Fruit fly (Drosophila melanogaster) whole organism, wandering third instar larva: ENCODE data around the gene CG6225.
A peak's percentile ranks its signal among the peaks of the same experiment; 100 is the strongest.

Experiments
- CG32264 ChIP-seq: fragments of 200-800 bp; sonication (Bioruptor generic); optimal IDR thresholded peaks from 2 replicates; lab custom pipeline; 2016; ENCODE audit warnings: missing biosample characterization, missing genetic modification characterization
- CG9705 ChIP-seq: fragments of 200-800 bp; sonication (Bioruptor generic); optimal IDR thresholded peaks from 2 replicates; lab custom pipeline; 2018; ENCODE audit warnings: missing biosample characterization, mild to moderate bottlenecking, missing genetic modification characterization
- CrebA ChIP-seq: fragments of 200-800 bp; sonication (Bioruptor generic); optimal IDR thresholded peaks from 2 replicates; lab custom pipeline; 2016; ENCODE audit warnings: missing biosample characterization, mild to moderate bottlenecking, missing genetic modification characterization, borderline replicate concordance
- Dfd ChIP-seq: fragments of >200 bp; optimal IDR thresholded peaks from 2 replicates; lab custom pipeline; 2017; ENCODE audit warnings: missing biosample characterization, missing genetic modification characterization
- Dif ChIP-seq: fragments of 200-275, 200-300 bp; sonication (Bioruptor generic); optimal IDR thresholded peaks from 2 replicates; lab custom pipeline; 2018; ENCODE audit warnings: missing biosample characterization, missing genetic modification characterization; ENCODE audit not compliant: partially characterized antibody
- GATAd ChIP-seq: sonication (Bioruptor generic); optimal IDR thresholded peaks from 2 replicates; lab custom pipeline; 2016; ENCODE audit warnings: missing biosample characterization, missing genetic modification characterization
- HLH106 ChIP-seq: fragments of 200-800 bp; optimal IDR thresholded peaks from 3 replicates; lab custom pipeline; 2019; ENCODE audit warnings: missing biosample characterization, mild to moderate bottlenecking, missing genetic modification characterization, moderate library complexity
- Hr78 ChIP-seq: fragments of >200 bp; optimal IDR thresholded peaks from 2 replicates; lab custom pipeline; 2017; ENCODE audit warnings: missing biosample characterization, missing genetic modification characterization
- Hr83 ChIP-seq: fragments of 200-300 bp; sonication (Bioruptor generic); optimal IDR thresholded peaks from 2 replicates; lab custom pipeline; 2016; ENCODE audit warnings: missing biosample characterization, mild to moderate bottlenecking, missing genetic modification characterization, moderate library complexity; ENCODE audit not compliant: poor library complexity, severe bottlenecking
- Mio ChIP-seq: sonication (Bioruptor generic); optimal IDR thresholded peaks from 2 replicates; lab custom pipeline; 2016; ENCODE audit warnings: missing biosample characterization, missing genetic modification characterization
- Myc ChIP-seq: fragments of >200 bp; optimal IDR thresholded peaks from 2 replicates; lab custom pipeline; 2017
- N ChIP-seq: fragments of >200 bp; optimal IDR thresholded peaks from 2 replicates; lab custom pipeline; 2018; ENCODE audit warnings: missing biosample characterization, missing external identifiers, missing genetic modification characterization
- Rel ChIP-seq, 2 experiments: fragments of 200-800 bp; sonication (Bioruptor generic) in 1 of 2; optimal IDR thresholded peaks; 2 replicates in 1 of 2; 3 replicates in 1 of 2; lab custom pipeline; 2016 to 2019; ENCODE audit warnings: mild to moderate bottlenecking in 2 of 2, missing biosample characterization in 2 of 2, missing genetic modification characterization in 2 of 2, moderate library complexity in 1 of 2
- Sp1 ChIP-seq: fragments of 200-800 bp; sonication (Bioruptor generic); optimal IDR thresholded peaks from 3 replicates; lab custom pipeline; 2019; ENCODE audit warnings: missing biosample characterization, mild to moderate bottlenecking, missing genetic modification characterization, moderate library complexity
- Vsx2 ChIP-seq: fragments of 200-300, 225-300 bp; sonication (Bioruptor generic); optimal IDR thresholded peaks from 2 replicates; lab custom pipeline; 2018; ENCODE audit warnings: missing biosample characterization, missing genetic modification characterization; ENCODE audit not compliant: partially characterized antibody
- br ChIP-seq: fragments of 200-800 bp; sonication (Bioruptor generic); optimal IDR thresholded peaks from 2 replicates; lab custom pipeline; 2016; ENCODE audit warnings: missing biosample characterization, missing genetic modification characterization
- brk ChIP-seq: fragments of 200-800 bp; sonication (Bioruptor generic); optimal IDR thresholded peaks from 2 replicates; lab custom pipeline; 2016; ENCODE audit warnings: missing biosample characterization, mild to moderate bottlenecking, missing genetic modification characterization
- dl ChIP-seq, 2 experiments: fragments of 175-275, 200-275 bp in 1 of 2; fragments of 200-275 bp in 1 of 2; sonication (Bioruptor generic); optimal IDR thresholded peaks; lab custom pipeline; 2018; ENCODE audit warnings: mild to moderate bottlenecking in 2 of 2, missing biosample characterization in 2 of 2, missing genetic modification characterization in 2 of 2, moderate library complexity in 2 of 2; ENCODE audit not compliant: partially characterized antibody in 2 of 2, insufficient read depth in 1 of 2
- dsf ChIP-seq: sonication (Bioruptor generic); optimal IDR thresholded peaks from 2 replicates; lab custom pipeline; 2016; ENCODE audit warnings: missing biosample characterization, missing genetic modification characterization, borderline replicate concordance
- ey ChIP-seq: fragments of 200-800 bp; sonication (Bioruptor generic); optimal IDR thresholded peaks from 2 replicates; lab custom pipeline; 2016; ENCODE audit warnings: missing biosample characterization, missing genetic modification characterization
- foxo ChIP-seq, 2 experiments: fragments of 200-800 bp; sonication (Bioruptor generic); optimal IDR thresholded peaks; 2 replicates in 1 of 2; 3 replicates in 1 of 2; lab custom pipeline; 2016 to 2017; ENCODE audit warnings: missing biosample characterization in 2 of 2, missing genetic modification characterization in 2 of 2
- fru ChIP-seq: fragments of 200-800 bp; sonication (Bioruptor generic); optimal IDR thresholded peaks from 3 replicates; lab custom pipeline; 2016; ENCODE audit warnings: missing biosample characterization, mild to moderate bottlenecking, missing genetic modification characterization
- lola ChIP-seq: fragments of >200 bp; optimal IDR thresholded peaks from 2 replicates; lab custom pipeline; 2017; ENCODE audit warnings: missing biosample characterization, missing genetic modification characterization
- pan ChIP-seq: fragments of >200 bp; optimal IDR thresholded peaks from 2 replicates; lab custom pipeline; 2017
- psq ChIP-seq: fragments of 200-800 bp; sonication (Bioruptor generic); optimal IDR thresholded peaks from 3 replicates; lab custom pipeline; 2017; ENCODE audit warnings: missing biosample characterization, mild to moderate bottlenecking, missing genetic modification characterization, moderate library complexity
- rgr ChIP-seq: fragments of 200-800 bp; sonication (Bioruptor generic); optimal IDR thresholded peaks from 3 replicates; lab custom pipeline; 2016; ENCODE audit warnings: missing biosample characterization, mild to moderate bottlenecking, missing genetic modification characterization
- sage ChIP-seq: fragments of 200-800 bp; sonication (Bioruptor generic); optimal IDR thresholded peaks from 2 replicates; lab custom pipeline; 2016; ENCODE audit warnings: missing biosample characterization, mild to moderate bottlenecking, missing genetic modification characterization
- tai ChIP-seq: sonication (Bioruptor generic); optimal IDR thresholded peaks from 2 replicates; lab custom pipeline; 2016; ENCODE audit warnings: missing biosample characterization, missing genetic modification characterization

CG6225 gene

DNA sequence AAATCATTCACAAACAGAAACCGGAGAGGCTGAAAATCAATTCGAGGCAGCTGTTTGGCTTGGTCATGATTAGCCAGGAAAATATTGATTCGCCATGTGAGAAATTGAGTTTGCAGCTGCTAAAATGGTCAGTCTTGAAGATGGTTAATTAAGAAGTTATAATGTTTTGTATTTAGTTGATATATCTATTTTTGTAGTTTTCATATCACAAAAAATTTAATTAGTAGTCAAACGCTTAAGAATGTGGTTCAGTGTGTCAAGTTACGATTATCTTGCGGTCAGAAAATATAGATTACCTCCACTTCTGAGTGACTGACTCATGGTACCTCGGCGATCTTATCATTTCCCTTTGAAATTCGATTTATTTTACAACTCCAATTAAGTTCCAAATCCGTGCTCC lies 7.5 kb upstream of the CG6225 start:
- TF ChIP-seq GATAd (GFP tag; lab: Kevin White, UChicago) (no peak), HLH106 (no peak), tai (GFP tag; lab: Kevin White, UChicago) (no peak), br (GFP tag; lab: Kevin White, UChicago) (no peak), CrebA (GFP tag; lab: Kevin White, UChicago) (no peak), CG32264 (no peak), dsf (no peak), psq (GFP tag; lab: Kevin White, UChicago) (no peak), rgr (GFP tag; lab: Kevin White, UChicago) (no peak), Dfd (GFP tag; lab: Kevin White, UChicago) (no peak), Dif (GFP tag; lab: Kevin White, UChicago) (no peak), Myc (lab: Kevin White, UChicago) (no peak), dl (GFP tag; optimal IDR thresholded peaks at IDR 0.05; lab: Kevin White, UChicago; ENCODE audit: insufficient read depth in 1 of 2, partially characterized antibody in 2 of 2) (no peak), pan (lab: Kevin White, UChicago) (no peak), sage (GFP tag; lab: Kevin White, UChicago) (no peak), Mio (GFP tag; lab: Kevin White, UChicago) (no peak)

- no peak for TF ChIP-seq Dif (GFP tag; lab: Kevin White, UChicago)
- no peak for TF ChIP-seq br (GFP tag; lab: Kevin White, UChicago)
- TF ChIP-seq N (GFP tag; lab: Kevin White, UChicago): no peak
- TF ChIP-seq fru: no peak
- TF ChIP-seq ey (GFP tag; lab: Kevin White, UChicago): no peak
- no peak for TF ChIP-seq CrebA (GFP tag; lab: Kevin White, UChicago)
- TF ChIP-seq Vsx2 (GFP tag; lab: Kevin White, UChicago): no peak
- no peak for TF ChIP-seq Hr83 (GFP tag; lab: Kevin White, UChicago)
- TF ChIP-seq foxo (GFP tag; optimal IDR thresholded peaks at IDR 0.05; lab: Kevin White, UChicago): no peak
- TF ChIP-seq sage (GFP tag; lab: Kevin White, UChicago): no peak
- no peak for TF ChIP-seq GATAd (GFP tag; lab: Kevin White, UChicago)
- TF ChIP-seq brk (GFP tag; lab: Kevin White, UChicago): no peak
- TF ChIP-seq tai (GFP tag; lab: Kevin White, UChicago): no peak
- no peak for TF ChIP-seq lola (GFP tag; lab: Kevin White, UChicago)
- no peak for TF ChIP-seq dsf
Measured at dm6 chr3R:12647348-12647747, 7.0 kb upstream of the CG6225 start.

- TF ChIP-seq dl (GFP tag; optimal IDR thresholded peaks at IDR 0.05; lab: Kevin White, UChicago; ENCODE audit: insufficient read depth in 1 of 2, partially characterized antibody in 2 of 2) (no peak), Vsx2 (GFP tag; lab: Kevin White, UChicago) (peak; percentile 64), Hr83 (GFP tag; lab: Kevin White, UChicago) (peak; percentile 11), Rel (GFP tag; optimal IDR thresholded peaks at IDR 0.05; lab: Kevin White, UChicago) (no peak), Rel (tag; optimal IDR thresholded peaks at IDR 0.05; lab: Kevin White, UChicago) (peak; percentile 6), Myc (lab: Kevin White, UChicago) (no peak), br (GFP tag; lab: Kevin White, UChicago) (peak; percentile 45), CG9705 (GFP tag; lab: Kevin White, UChicago) (no peak), fru (peak; percentile 22), lola (GFP tag; lab: Kevin White, UChicago) (no peak), pan (lab: Kevin White, UChicago) (no peak), CG32264 (no peak)
Measured at dm6 chr3R:12647954-12648353, 6.4 kb upstream of the CG6225 start, which contains the start of gene Dtg. TSS of gene Dtg (plus strand) at chr3R:12648058.

dm6 chr3R:12649099-12650029 lies 5.0 kb upstream of the CG6225 start:
- TF ChIP-seq HLH106: no peak
- no peak for TF ChIP-seq ey (GFP tag; lab: Kevin White, UChicago)
- no peak for TF ChIP-seq Mio (GFP tag; lab: Kevin White, UChicago)
- TF ChIP-seq dl (GFP tag; optimal IDR thresholded peaks at IDR 0.05; lab: Kevin White, UChicago; ENCODE audit: insufficient read depth in 1 of 2, partially characterized antibody in 2 of 2): no peak
- TF ChIP-seq Dfd (GFP tag; lab: Kevin White, UChicago): no peak
- no peak for TF ChIP-seq CrebA (GFP tag; lab: Kevin White, UChicago)
- no peak for TF ChIP-seq sage (GFP tag; lab: Kevin White, UChicago)
- no peak for TF ChIP-seq Sp1 (GFP tag; lab: Kevin White, UChicago)
- TF ChIP-seq fru: no peak
- no peak for TF ChIP-seq Hr78 (GFP tag; lab: Kevin White, UChicago)
